Worm (Caenorhabditis elegans) whole organism, L4/young adult: Measurements from ENCODE around the gene ptp-5.1.

Experiments
- W03F9.2 ChIP-seq: fragments of 150-350 bp; optimal IDR thresholded peaks from 2 replicates; lab custom pipeline; 2014; ENCODE audit warnings: missing biosample characterization, missing genetic modification characterization
- dao-5 ChIP-seq: sonication (generic microtip); optimal IDR thresholded peaks from 2 replicates; lab custom pipeline; 2016; ENCODE audit warnings: missing genotype, missing genetic modification characterization, moderate library complexity, missing compliant biosample characterization
- him-1 ChIP-seq: sonication (generic microtip); optimal IDR thresholded peaks from 2 replicates; lab custom pipeline; 2016; ENCODE audit warnings: missing genotype, missing genetic modification reagents, missing genetic modification characterization, missing compliant biosample characterization

DNA sequence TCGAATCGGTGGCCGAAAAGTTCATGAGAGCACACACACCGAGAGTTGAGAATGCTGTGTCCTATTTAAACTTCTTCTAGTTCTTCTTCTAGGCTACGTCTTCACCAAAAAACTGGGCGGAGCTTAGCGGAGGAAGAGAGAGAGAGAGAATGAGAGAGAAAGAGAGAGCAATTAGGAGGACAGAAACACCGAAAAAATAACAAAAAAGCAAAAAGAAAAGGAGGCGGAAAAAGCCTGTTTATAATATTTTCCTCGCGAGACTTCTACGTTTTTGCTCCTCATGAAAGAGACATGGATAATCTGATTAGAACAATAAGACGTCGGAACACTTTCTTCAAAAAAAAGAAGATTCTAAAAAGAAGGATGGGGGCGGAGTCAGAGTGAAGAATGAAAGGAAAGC is 44.1 kb upstream of the ptp-5.1 start, which contains the start of gene tkr-3:
- no peak for TF ChIP-seq dao-5 (tag; lab: Kevin White, UChicago)
- TF ChIP-seq W03F9.2 (tag; lab: Kevin White, UChicago), result no peak
- no peak for TF ChIP-seq him-1
